Fruit fly (Drosophila melanogaster) whole organism, embryonic: ENCODE results near the gene Prp39.

Experiments used
- CG11247 ChIP-seq: fragments of 200-800 bp; sonication (Bioruptor generic); IDR thresholded peaks from 2 replicates; pipeline ENCODE4 v1.3.6; 2022; ENCODE audit warnings: missing biosample characterization, missing genetic modification characterization
- CG15011 ChIP-seq: fragments of 200-800 bp; sonication (Bioruptor generic); optimal IDR thresholded peaks from 3 replicates; lab custom pipeline; 2018; ENCODE audit warnings: missing biosample characterization, mild to moderate bottlenecking, missing genetic modification characterization
- HHEX ChIP-seq: fragments of 200-800 bp; sonication (Bioruptor generic); optimal IDR thresholded peaks from 3 replicates; lab custom pipeline; 2017; ENCODE audit warnings: missing biosample characterization, mild to moderate bottlenecking, missing genetic modification characterization, missing genetic modification reagents
- NC2β ChIP-seq: fragments of 200-800 bp; sonication (Bioruptor generic); optimal IDR thresholded peaks from 2 replicates; lab custom pipeline; 2016; ENCODE audit warnings: missing biosample characterization, missing genetic modification characterization
- Opbp ChIP-seq: fragments of 200-800 bp; sonication (Bioruptor generic); IDR thresholded peaks from 3 replicates; pipeline ENCODE4 v1.3.6; 2022; ENCODE audit warnings: missing biosample characterization, missing genetic modification characterization; ENCODE audit not compliant: partially characterized antibody
- Taf1 ChIP-seq: fragments of 200-800 bp; sonication (Bioruptor generic); IDR thresholded peaks from 2 replicates; pipeline ENCODE4 v1.3.6; 2022; ENCODE audit warnings: missing biosample characterization, missing genetic modification characterization
- ash1 ChIP-seq: fragments of 200-800 bp; sonication (Bioruptor generic); optimal IDR thresholded peaks from 2 replicates; lab custom pipeline; 2018; ENCODE audit warnings: missing biosample characterization, mild to moderate bottlenecking, missing genetic modification characterization
- ewg ChIP-seq: fragments of 200-800 bp; sonication (Bioruptor generic); optimal IDR thresholded peaks from 3 replicates; lab custom pipeline; 2017; ENCODE audit warnings: mild to moderate bottlenecking, missing biosample characterization, missing genetic modification reagents, missing genetic modification characterization
- her ChIP-seq: fragments of 200-800 bp; sonication (Bioruptor generic); optimal IDR thresholded peaks from 2 replicates; lab custom pipeline; 2016; ENCODE audit warnings: missing biosample characterization, missing genetic modification characterization
- ken ChIP-seq: fragments of 200-800 bp; sonication (Bioruptor generic); IDR thresholded peaks from 3 replicates; pipeline ENCODE4 v1.3.6; 2022; ENCODE audit warnings: missing biosample characterization, missing genetic modification characterization
- stc ChIP-seq: fragments of 200-800 bp; sonication (Bioruptor generic); IDR thresholded peaks from 2 replicates; pipeline ENCODE4 v1.3.6; 2022; ENCODE audit warnings: missing biosample characterization, missing genetic modification characterization

dm6 chr3R:28858241-28858647 is 46.3 kb downstream of the Prp39 start:
- TF ChIP-seq stc: no peak
- no peak for TF ChIP-seq HHEX (GFP tag; lab: Kevin White, UChicago)
- TF ChIP-seq CG11247 (GFP tag; lab: Robert Waterston, UW): no peak
- TF ChIP-seq CG15011 (GFP tag; lab: Kevin White, UChicago): no peak
- no peak for TF ChIP-seq her (GFP tag; lab: Kevin White, UChicago)
- no peak for TF ChIP-seq ken (GFP tag; lab: Robert Waterston, UW)
- no peak for TF ChIP-seq NC2β (GFP tag; lab: Kevin White, UChicago)
- TF ChIP-seq Opbp (GFP tag; lab: Robert Waterston, UW): no peak; the same call in 2 of the 3 replicates
- no peak for TF ChIP-seq ash1 (GFP tag; lab: Kevin White, UChicago)
- peak; percentile 27 for TF ChIP-seq ewg (GFP tag; lab: Kevin White, UChicago)
- TF ChIP-seq Taf1 (GFP tag; lab: Robert Waterston, UW): no peak
